Fruit fly (Drosophila melanogaster) whole organism, embryonic: ENCODE results near the gene CG8419.
A peak's percentile ranks its signal among the peaks of the same experiment; 100 is the strongest.

Experiments used
- Atf3 ChIP-seq: fragments of 200-800 bp; sonication (Bioruptor generic); optimal IDR thresholded peaks from 3 replicates; lab custom pipeline; 2016; ENCODE audit warnings: missing biosample characterization, missing genetic modification characterization
- CG10462 ChIP-seq: fragments of 200-800 bp; sonication (Bioruptor generic); optimal IDR thresholded peaks from 2 replicates; lab custom pipeline; 2016; ENCODE audit warnings: missing biosample characterization, missing genetic modification characterization
- CG11398 ChIP-seq: fragments of 200-800 bp; sonication (Bioruptor generic); optimal IDR thresholded peaks from 2 replicates; lab custom pipeline; 2016; ENCODE audit warnings: missing biosample characterization, missing genetic modification characterization
- CG11695 ChIP-seq: fragments of 200-800 bp; sonication (Bioruptor generic); IDR thresholded peaks from 3 replicates; pipeline ENCODE4 v1.3.6; 2022; ENCODE audit warnings: missing biosample characterization, missing genetic modification characterization
- CG11696 ChIP-seq: fragments of 200-800 bp; sonication (Bioruptor generic); IDR thresholded peaks from 2 replicates; pipeline ENCODE4 v1.3.6; 2022; ENCODE audit warnings: missing biosample characterization, missing genetic modification characterization
- CG11723 ChIP-seq: fragments of 200-800 bp; sonication (Bioruptor generic); optimal IDR thresholded peaks from 2 replicates; lab custom pipeline; 2017; ENCODE audit warnings: missing biosample characterization, mild to moderate bottlenecking, missing genetic modification characterization
- CG12659 ChIP-seq: fragments of 200-800 bp; sonication (Bioruptor generic); optimal IDR thresholded peaks from 3 replicates; lab custom pipeline; 2017; ENCODE audit warnings: mild to moderate bottlenecking, missing biosample characterization, missing genetic modification reagents, missing genetic modification characterization
- CG14441 ChIP-seq: fragments of 200-800 bp; sonication (Bioruptor generic); IDR thresholded peaks from 2 replicates; pipeline ENCODE4 v1.3.6; 2022; ENCODE audit warnings: missing biosample characterization, missing genetic modification characterization
- CG1529 ChIP-seq: fragments of 200-800 bp; sonication (Bioruptor generic); optimal IDR thresholded peaks from 3 replicates; lab custom pipeline; 2018; ENCODE audit warnings: missing biosample characterization, missing genetic modification characterization
- CG15514 ChIP-seq: fragments of 200-800 bp; sonication (Bioruptor generic); optimal IDR thresholded peaks from 3 replicates; lab custom pipeline; 2017; ENCODE audit warnings: missing biosample characterization, missing genetic modification characterization, mild to moderate bottlenecking, moderate library complexity, missing genetic modification reagents
- CG15696 ChIP-seq: fragments of 200-800 bp; sonication (Bioruptor generic); optimal IDR thresholded peaks from 2 replicates; lab custom pipeline; 2019; ENCODE audit warnings: missing biosample characterization, mild to moderate bottlenecking, missing genetic modification characterization, moderate library complexity
- CG32767 ChIP-seq: fragments of 200-800 bp; sonication (Bioruptor generic); IDR thresholded peaks from 2 replicates; pipeline ENCODE4 v1.3.6; 2022; ENCODE audit warnings: missing biosample characterization, missing genetic modification characterization
- CG34376 ChIP-seq: fragments of 200-800 bp; sonication (Bioruptor generic); optimal IDR thresholded peaks from 2 replicates; lab custom pipeline; 2018; ENCODE audit warnings: missing biosample characterization, mild to moderate bottlenecking, missing genetic modification characterization
- CG4282 ChIP-seq: fragments of 200-800 bp; sonication (Bioruptor generic); optimal IDR thresholded peaks from 2 replicates; lab custom pipeline; 2016; ENCODE audit warnings: missing biosample characterization, missing genetic modification characterization
- CG4328 ChIP-seq: fragments of 200-800 bp; sonication (Bioruptor generic); optimal IDR thresholded peaks from 3 replicates; lab custom pipeline; 2017; ENCODE audit warnings: missing biosample characterization, missing genetic modification reagents, missing genetic modification characterization
- CG7745 ChIP-seq: fragments of 200-800 bp; sonication (Bioruptor generic); optimal IDR thresholded peaks from 2 replicates; lab custom pipeline; 2018; ENCODE audit warnings: missing biosample characterization, mild to moderate bottlenecking, missing genetic modification characterization, moderate library complexity
- CG7786 ChIP-seq: fragments of 200-800 bp; sonication (Bioruptor generic); optimal IDR thresholded peaks from 2 replicates; lab custom pipeline; 2016; ENCODE audit warnings: missing biosample characterization, missing genetic modification characterization
- Camta ChIP-seq: fragments of 200-800 bp; sonication (Bioruptor generic); optimal IDR thresholded peaks from 2 replicates; lab custom pipeline; 2016; ENCODE audit warnings: missing biosample characterization, missing genetic modification characterization
- Chrac-16 ChIP-seq: fragments of 200-800 bp; sonication (Bioruptor generic); optimal IDR thresholded peaks from 3 replicates; lab custom pipeline; 2016; ENCODE audit warnings: missing biosample characterization, missing genetic modification characterization
- Dll ChIP-seq: fragments of 200-800 bp; sonication (Bioruptor generic); IDR thresholded peaks from 4 replicates; pipeline ENCODE4 v1.3.6; 2022; ENCODE audit warnings: missing biosample characterization, missing genetic modification characterization; ENCODE audit not compliant: partially characterized antibody
- HLHmδ ChIP-seq: fragments of 200-800 bp; sonication (Bioruptor generic); optimal IDR thresholded peaks from 2 replicates; lab custom pipeline; 2018; ENCODE audit warnings: missing biosample characterization, mild to moderate bottlenecking, missing genetic modification characterization, moderate library complexity
- Hmr ChIP-seq: fragments of 200-800 bp; sonication (Bioruptor generic); optimal IDR thresholded peaks from 3 replicates; lab custom pipeline; 2017; ENCODE audit warnings: mild to moderate bottlenecking, missing biosample characterization, missing genetic modification reagents, missing genetic modification characterization
- Hr78 ChIP-seq, 2 experiments: fragments of 200-800 bp in 1 of 2; fragments of >200 bp in 1 of 2; sonication (Bioruptor generic) in 1 of 2; optimal IDR thresholded peaks; 2 replicates each; lab custom pipeline; 2017 to 2019; ENCODE audit warnings: missing biosample characterization in 2 of 2, missing genetic modification characterization in 2 of 2, mild to moderate bottlenecking in 1 of 2, moderate library complexity in 1 of 2
- Mad ChIP-seq: fragments of 200-800 bp; sonication (Bioruptor generic); optimal IDR thresholded peaks from 2 replicates; lab custom pipeline; 2016; ENCODE audit warnings: missing biosample characterization, missing genetic modification characterization
- Neu2 ChIP-seq: fragments of 200-800 bp; sonication (Bioruptor generic); optimal IDR thresholded peaks from 3 replicates; lab custom pipeline; 2016; ENCODE audit warnings: missing biosample characterization, missing genetic modification characterization, borderline replicate concordance
- Stat92E ChIP-seq, 3 experiments: fragments of >200 bp in 2 of 3; fragments of 200-800 bp in 1 of 3; sonication (Bioruptor generic) in 1 of 3; optimal IDR thresholded peaks; 2 replicates each; lab custom pipeline; 2017 to 2019; ENCODE audit warnings: missing biosample characterization in 3 of 3, missing genetic modification characterization in 3 of 3, mild to moderate bottlenecking in 1 of 3, moderate library complexity in 1 of 3
- TFAM ChIP-seq: fragments of 200-800 bp; sonication (Bioruptor generic); optimal IDR thresholded peaks from 2 replicates; lab custom pipeline; 2017; ENCODE audit warnings: missing biosample characterization, missing genetic modification characterization, inconsistent platforms
- Taf1 ChIP-seq: fragments of 200-800 bp; sonication (Bioruptor generic); IDR thresholded peaks from 2 replicates; pipeline ENCODE4 v1.3.6; 2022; ENCODE audit warnings: missing biosample characterization, missing genetic modification characterization
- Xbp1 ChIP-seq: fragments of 200-800 bp; sonication (Bioruptor generic); optimal IDR thresholded peaks from 3 replicates; lab custom pipeline; 2016; ENCODE audit warnings: missing biosample characterization, mild to moderate bottlenecking, missing genetic modification characterization
- bcd ChIP-seq: fragments of 200-800 bp; sonication (Bioruptor generic); optimal IDR thresholded peaks from 2 replicates; lab custom pipeline; 2017; ENCODE audit warnings: missing biosample characterization, mild to moderate bottlenecking, missing genetic modification characterization
- bsh ChIP-seq, 2 experiments: fragments of 200-800 bp; sonication (Bioruptor generic); optimal IDR thresholded peaks; 2 replicates each; lab custom pipeline; 2017 to 2018; ENCODE audit warnings: mild to moderate bottlenecking in 2 of 2, missing biosample characterization in 2 of 2, missing genetic modification characterization in 2 of 2, moderate library complexity in 1 of 2
- chinmo ChIP-seq: fragments of 200-800 bp; sonication (Bioruptor generic); IDR thresholded peaks from 4 replicates; pipeline ENCODE4 v1.3.6; 2022; ENCODE audit warnings: missing biosample characterization, missing genetic modification characterization; ENCODE audit not compliant: partially characterized antibody
- dmrt11E ChIP-seq: fragments of 200-800 bp; sonication (Bioruptor generic); optimal IDR thresholded peaks from 3 replicates; lab custom pipeline; 2018; ENCODE audit warnings: missing biosample characterization, mild to moderate bottlenecking, missing genetic modification characterization, moderate library complexity
- gro ChIP-seq: fragments of 200-800 bp; sonication (Bioruptor generic); optimal IDR thresholded peaks from 2 replicates; lab custom pipeline; 2016; ENCODE audit warnings: missing biosample characterization, missing genetic modification characterization
- hkb ChIP-seq, 2 experiments: fragments of 200-800 bp in 1 of 2; fragments of >200 bp in 1 of 2; sonication (Bioruptor generic) in 1 of 2; IDR thresholded peaks in 1 of 2; optimal IDR thresholded peaks in 1 of 2; 2 replicates each; pipeline versions ENCODE4 v1.3.6 to Lab custom; 2017 to 2022; ENCODE audit warnings: missing biosample characterization in 1 of 2, missing genetic modification characterization in 1 of 2
- jumu ChIP-seq: fragments of 200-800 bp; sonication (Bioruptor generic); optimal IDR thresholded peaks from 3 replicates; lab custom pipeline; 2016; ENCODE audit warnings: missing biosample characterization, missing genetic modification characterization
- nerfin-1 ChIP-seq: fragments of 200-800 bp; sonication (Bioruptor generic); optimal IDR thresholded peaks from 3 replicates; lab custom pipeline; 2019; ENCODE audit warnings: missing biosample characterization, mild to moderate bottlenecking, missing genetic modification characterization, moderate library complexity
- onecut ChIP-seq: fragments of 200-800 bp; sonication (Bioruptor generic); IDR thresholded peaks from 2 replicates; pipeline ENCODE4 v1.3.6; 2022; ENCODE audit warnings: missing biosample characterization, missing genetic modification characterization
- phol ChIP-seq: fragments of 200-800 bp; sonication (Bioruptor generic); optimal IDR thresholded peaks from 3 replicates; lab custom pipeline; 2018; ENCODE audit warnings: missing biosample characterization, mild to moderate bottlenecking, missing genetic modification characterization, moderate library complexity
- rib ChIP-seq: fragments of 200-800 bp; sonication (Bioruptor generic); IDR thresholded peaks from 2 replicates; pipeline ENCODE4 v1.3.6; 2022; ENCODE audit warnings: missing biosample characterization, missing genetic modification characterization
- schlank ChIP-seq: fragments of 200-800 bp; sonication (Bioruptor generic); optimal IDR thresholded peaks from 2 replicates; lab custom pipeline; 2018; ENCODE audit warnings: missing biosample characterization, mild to moderate bottlenecking, missing genetic modification characterization
- slbo ChIP-seq: fragments of 200-800 bp; sonication (Bioruptor generic); IDR thresholded peaks from 2 replicates; pipeline ENCODE4 v1.3.6; 2022; ENCODE audit warnings: missing biosample characterization, missing genetic modification characterization
- toy ChIP-seq: fragments of 200-800 bp; sonication (Bioruptor generic); IDR thresholded peaks from 2 replicates; pipeline ENCODE4 v1.3.6; 2022; ENCODE audit warnings: missing biosample characterization, missing genetic modification characterization
- vnd ChIP-seq: fragments of 200-800 bp; sonication (Bioruptor generic); IDR thresholded peaks from 3 replicates; pipeline ENCODE4 v1.3.6; 2022; ENCODE audit warnings: missing biosample characterization, missing genetic modification characterization; ENCODE audit not compliant: partially characterized antibody

The CG8419 gene

DNA sequence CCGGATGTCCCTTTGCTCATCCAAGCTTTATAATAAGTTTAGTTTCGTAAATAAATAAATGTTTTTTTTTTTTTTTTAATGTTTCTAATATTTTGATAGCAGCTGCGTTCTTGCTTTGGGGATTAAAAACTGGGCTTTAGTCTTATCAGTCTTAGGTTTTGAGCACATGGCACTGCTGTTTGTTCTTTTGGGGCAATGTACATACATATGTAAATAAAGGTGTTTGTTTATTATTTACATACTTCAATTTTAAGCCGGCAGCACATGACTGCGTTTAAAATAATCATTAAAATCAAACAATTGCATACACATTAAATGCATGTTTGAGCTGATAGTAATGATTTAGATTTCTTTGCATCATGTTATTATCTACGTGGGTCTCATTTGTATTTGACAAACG lies 41.8 kb upstream of the CG8419 start (continued):
- peak; percentile 85 for TF ChIP-seq dmrt11E (tag; lab: Kevin White, UChicago)
- peak; percentile 35 for TF ChIP-seq phol (tag; lab: Kevin White, UChicago)
- peak; percentile 78 for TF ChIP-seq Camta
- TF ChIP-seq hkb (optimal IDR thresholded peaks at IDR 0.05; lab: Kevin White, UChicago) = no peak
- peak; percentile 87 for TF ChIP-seq hkb (GFP tag; IDR thresholded peaks at IDR 0.05; lab: Robert Waterston, UW)
- no peak for TF ChIP-seq Neu2 (GFP tag; lab: Kevin White, UChicago)
- peak; percentile 50 for TF ChIP-seq CG4328 (GFP tag; lab: Kevin White, UChicago)
- peak; percentile 81 for TF ChIP-seq CG10462 (GFP tag; lab: Kevin White, UChicago)
- peak; percentile 61; the same call in 1 of the 2 replicates for TF ChIP-seq CG11696
- TF ChIP-seq slbo = no peak
- TF ChIP-seq CG11398 (GFP tag; lab: Kevin White, UChicago) = peak; percentile 85
- no peak for TF ChIP-seq Chrac-16 (GFP tag; lab: Kevin White, UChicago)
- TF ChIP-seq Xbp1 (GFP tag; lab: Kevin White, UChicago) = peak; percentile 58
- TF ChIP-seq schlank (tag; lab: Kevin White, UChicago) = peak; percentile 53
- peak; percentile 74 for TF ChIP-seq CG11723 (GFP tag; lab: Kevin White, UChicago)
- TF ChIP-seq jumu (GFP tag; lab: Kevin White, UChicago) = peak; percentile 20
- TF ChIP-seq CG11695 = peak; percentile 61
- TF ChIP-seq Hr78 (GFP tag; optimal IDR thresholded peaks at IDR 0.05; lab: Kevin White, UChicago) = no peak
- peak; percentile 55 for TF ChIP-seq HLHmδ (GFP tag; lab: Kevin White, UChicago)
- TF ChIP-seq toy (GFP tag; lab: Robert Waterston, UW) = no peak
- peak; percentile 90 for TF ChIP-seq CG1529 (GFP tag; lab: Kevin White, UChicago)
- peak; percentile 53; the same call in 1 of the 2 replicates for TF ChIP-seq CG32767 (GFP tag; lab: Robert Waterston, UW)
- TF ChIP-seq Atf3 = peak; percentile 69
- peak; percentile 78 for TF ChIP-seq nerfin-1 (tag; lab: Kevin White, UChicago)
- peak; percentile 81 for TF ChIP-seq Hmr (GFP tag; lab: Kevin White, UChicago)
- TF ChIP-seq bcd (GFP tag; lab: Kevin White, UChicago) = peak; percentile 75
- TF ChIP-seq Taf1 = no peak
- no peak for TF ChIP-seq rib (GFP tag; lab: Robert Waterston, UW)
- TF ChIP-seq TFAM = peak; percentile 81
- TF ChIP-seq CG7786 (GFP tag; lab: Kevin White, UChicago) = peak; percentile 25
- TF ChIP-seq Stat92E (GFP tag; optimal IDR thresholded peaks at IDR 0.05; lab: Kevin White, UChicago) = peak in 1 of 3 experiments; percentile 33
- TF ChIP-seq CG7745 (tag; lab: Kevin White, UChicago) = peak; percentile 86
- no peak for TF ChIP-seq chinmo (GFP tag; lab: Robert Waterston, UW)
- TF ChIP-seq CG34376 (GFP tag; lab: Kevin White, UChicago) = no peak
- peak; percentile 62 for TF ChIP-seq Mad
- TF ChIP-seq CG15514 = peak; percentile 54
- TF ChIP-seq onecut (GFP tag; lab: Robert Waterston, UW) = peak; percentile 85
- peak; percentile 73 for TF ChIP-seq CG12659 (GFP tag; lab: Kevin White, UChicago)
- no peak for TF ChIP-seq vnd (GFP tag; lab: Robert Waterston, UW)
- TF ChIP-seq CG4282 (GFP tag; lab: Kevin White, UChicago) = peak; percentile 2
- TF ChIP-seq gro (GFP tag; lab: Kevin White, UChicago) = no peak
- TF ChIP-seq CG15696 (tag; lab: Kevin White, UChicago) = peak; percentile 92
- peak in 1 of 2 experiments; percentile 90 for TF ChIP-seq bsh (GFP tag; optimal IDR thresholded peaks at IDR 0.05; lab: Kevin White, UChicago)
- TF ChIP-seq CG14441 (GFP tag; lab: Robert Waterston, UW) = peak; percentile 20; the same call in 1 of the 2 replicates
- TF ChIP-seq Dll (GFP tag; lab: Robert Waterston, UW) = no peak
- TF ChIP-seq, all 482 proteins: peak for 311
